Worm (Caenorhabditis elegans): ENCODE measurements around the gene F49E12.7.

Gene F49E12.7

DNA sequence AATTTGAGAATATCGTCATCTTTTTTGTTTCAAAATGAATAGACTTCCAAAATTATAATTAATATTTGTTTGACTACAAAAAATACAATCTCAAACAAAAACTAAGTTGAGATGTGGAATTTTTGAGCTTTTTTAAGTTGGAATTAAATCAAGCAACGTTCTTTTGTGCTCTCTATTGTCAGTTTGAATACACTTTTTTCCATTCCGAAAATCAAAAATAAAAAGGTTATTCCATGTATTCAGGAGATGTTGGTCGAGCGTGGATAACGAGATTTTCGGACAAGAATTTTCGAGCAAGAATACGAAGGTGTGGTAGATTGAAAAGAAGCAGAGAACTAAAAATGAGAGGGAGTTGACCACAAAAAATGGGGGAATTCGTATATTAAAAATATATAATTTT, 25.7 kb downstream of the F49E12.7 start:
- TF ChIP-seq mdt-29 (GFP tag; IDR thresholded peaks at IDR 0.05): no peak
- peak; percentile 58 for TF ChIP-seq fkh-10 (GFP tag; optimal IDR thresholded peaks at IDR 0.05)

ce11 chrII:8369059-8369458, 26.9 kb downstream of the F49E12.7 start, which contains the start of gene amt-3:
amt-3 (minus strand) TSS chrII:8369159.
- TF ChIP-seq nhr-102 (tag; optimal IDR thresholded peaks at IDR 0.05) (no peak), ZK337.2 (GFP tag; IDR thresholded peaks at IDR 0.05) (no peak), F26F4.8 (GFP tag; conservative IDR thresholded peaks at IDR 0.05) (no peak), Y5F2A.4 (GFP tag; optimal IDR thresholded peaks at IDR 0.05) (no peak), aly-2 (tag; optimal IDR thresholded peaks at IDR 0.05) (no peak), dmd-8 (GFP tag; IDR thresholded peaks at IDR 0.05) (no peak), mdt-29 (GFP tag; IDR thresholded peaks at IDR 0.05) (no peak), ceh-44 (GFP tag; IDR thresholded peaks at IDR 0.05) (no peak), lin-15B (tag; optimal IDR thresholded peaks at IDR 0.05) (no peak), skn-1 (tag; optimal IDR thresholded peaks at IDR 0.05) (no peak)

ce11 chrII:8360453-8360852, 35.5 kb downstream of the F49E12.7 start, which contains the start of gene M195.2:
M195.2 (plus strand) TSS chrII:8360753.
- no peak for TF ChIP-seq snpc-1.2 (GFP tag; IDR thresholded peaks at IDR 0.05)
- TF ChIP-seq unc-62 (GFP tag; optimal IDR thresholded peaks at IDR 0.05 in 1 of 2): peak in 1 of 2 experiments; percentile 60
- no peak for TF ChIP-seq unc-62 (tag; optimal IDR thresholded peaks at IDR 0.05)
- no peak for TF ChIP-seq T26A8.4 (GFP tag; IDR thresholded peaks at IDR 0.05)

DNA sequence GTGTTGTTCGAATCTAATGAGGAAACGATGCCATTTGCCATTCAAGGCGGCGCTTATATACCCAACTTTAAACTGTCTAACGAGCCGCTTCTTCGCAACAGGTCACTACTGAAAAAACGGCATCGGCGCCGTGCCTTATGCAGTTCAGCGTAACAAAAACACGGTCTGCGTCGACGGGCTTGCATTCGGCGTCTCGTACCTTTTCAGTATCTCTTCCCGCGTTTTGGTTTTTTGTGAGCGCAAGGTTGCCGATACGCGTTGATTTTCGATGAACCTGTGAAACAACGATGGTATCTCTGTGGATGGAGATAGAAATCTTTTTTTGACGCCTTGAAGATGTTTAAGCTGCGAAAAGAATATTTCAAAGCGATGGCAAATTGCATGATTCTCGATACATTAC, 36.6 kb downstream of the F49E12.7 start, which contains the start of gene col-77:
Gene col-77, minus strand, starts transcription at position 32 of the 400 bp plus-strand sequence.
- TF ChIP-seq mxl-3 (GFP tag; optimal IDR thresholded peaks at IDR 0.05) (peak; percentile 78), nhr-48 (tag; optimal IDR thresholded peaks at IDR 0.05) (peak; percentile 30), lsy-2 (tag; optimal IDR thresholded peaks at IDR 0.05) (no peak), hlh-11 (tag; optimal IDR thresholded peaks at IDR 0.05) (peak; percentile 48)

DNA sequence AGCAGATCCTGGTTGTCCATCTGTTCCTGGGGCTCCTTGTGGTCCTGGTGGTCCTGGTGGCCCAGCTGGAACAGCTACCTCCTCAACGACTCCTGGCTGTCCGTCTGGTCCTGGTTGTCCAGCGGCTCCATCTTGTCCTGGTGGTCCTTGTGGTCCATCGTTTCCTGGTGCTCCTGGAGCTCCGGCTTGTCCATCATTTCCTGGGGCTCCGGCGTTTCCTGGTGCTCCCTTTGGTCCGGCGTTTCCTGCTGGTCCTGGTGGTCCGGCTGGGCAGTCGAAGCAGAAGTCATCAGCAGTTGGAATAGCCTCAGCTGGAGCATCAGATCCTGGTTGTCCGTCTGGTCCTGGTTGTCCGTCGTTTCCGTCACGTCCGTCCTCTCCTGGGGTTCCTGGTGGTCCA, 37.5 kb downstream of the F49E12.7 start:
- TF ChIP-seq dmd-8 (GFP tag; IDR thresholded peaks at IDR 0.05): 0 out of 2 replicates have a peak, but pooled peaks have one; percentile 63
- TF ChIP-seq lin-39 (tag; optimal IDR thresholded peaks at IDR 0.05): no peak
- TF ChIP-seq T26A8.4 (GFP tag; IDR thresholded peaks at IDR 0.05): peak; percentile 47; the same call in 1 of the 2 replicates
- no peak for TF ChIP-seq madf-9 (GFP tag; conservative IDR thresholded peaks at IDR 0.05)
- TF ChIP-seq set-16 (GFP tag; IDR thresholded peaks at IDR 0.05): peak; percentile 95
- TF ChIP-seq madf-5 (GFP tag; IDR thresholded peaks at IDR 0.05): 0 out of 4 replicates have a peak, but pooled peaks of 1 of the 2 experiments have one; percentile 65
- TF ChIP-seq unc-39 (tag; optimal IDR thresholded peaks at IDR 0.05): no peak
- TF ChIP-seq F44E2.7 (GFP tag; IDR thresholded peaks at IDR 0.05): 0 out of 2 replicates have a peak, but pooled peaks have one; percentile 10
- peak; percentile 21 for TF ChIP-seq spr-1 (tag; optimal IDR thresholded peaks at IDR 0.05)
- TF ChIP-seq hlh-11 (tag; optimal IDR thresholded peaks at IDR 0.05): peak; percentile 34

DNA sequence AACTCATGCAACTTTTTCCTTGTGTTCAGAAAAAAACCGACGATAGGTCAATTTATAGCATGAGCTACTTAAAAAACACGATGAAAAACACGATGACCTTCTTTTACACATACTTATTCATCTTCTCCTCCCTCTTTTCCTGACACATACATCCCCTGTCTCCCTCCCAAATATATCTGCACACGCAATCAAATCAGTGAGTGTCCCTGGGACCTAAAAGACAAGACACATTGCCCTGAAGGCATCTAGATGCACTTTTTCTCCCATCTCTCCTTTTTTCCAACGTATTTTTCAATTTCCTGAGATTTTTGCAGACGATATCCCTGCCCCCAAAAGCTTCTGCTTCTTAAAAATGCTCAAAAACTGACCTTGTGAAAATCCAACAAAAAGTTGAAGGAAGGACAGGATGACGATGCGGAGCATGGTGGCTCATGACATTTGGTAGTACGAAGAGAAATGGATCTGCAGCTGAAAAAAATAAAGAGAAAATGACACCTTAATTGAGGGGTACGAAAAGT, 41.6 kb downstream of the F49E12.7 start, which contains the start of gene C26D10.6:
Gene C26D10.6, minus strand, starts transcription at position 468 of the 518 bp plus-strand sequence.
- no peak for TF ChIP-seq F37D6.2 (tag; optimal IDR thresholded peaks at IDR 0.05)
- no peak for TF ChIP-seq lin-15B (tag; optimal IDR thresholded peaks at IDR 0.05)
- no peak for TF ChIP-seq F44E2.7 (GFP tag; IDR thresholded peaks at IDR 0.05)
- no peak for TF ChIP-seq egl-43 (GFP tag; IDR thresholded peaks at IDR 0.05)
- TF ChIP-seq nhr-41 (GFP tag; IDR thresholded peaks at IDR 0.05): no peak
- no peak for TF ChIP-seq spr-1 (tag; optimal IDR thresholded peaks at IDR 0.05)
- TF ChIP-seq lim-7 (GFP tag; IDR thresholded peaks at IDR 0.05): no peak
- TF ChIP-seq F49E8.2 (tag; optimal IDR thresholded peaks at IDR 0.05; ENCODE audit: borderline replicate concordance): no peak
- no peak for TF ChIP-seq ctbp-1 (GFP tag; IDR thresholded peaks at IDR 0.05)
- TF ChIP-seq ZK337.2 (GFP tag; IDR thresholded peaks at IDR 0.05): no peak
- TF ChIP-seq madf-5 (GFP tag; IDR thresholded peaks at IDR 0.05): no peak
- TF ChIP-seq aha-1 (tag): no peak
- TF ChIP-seq hif-1 (tag; optimal IDR thresholded peaks at IDR 0.05): no peak
- TF ChIP-seq duxl-1 (tag; optimal IDR thresholded peaks at IDR 0.05; ENCODE audit: poor library complexity): no peak
